Worm (Caenorhabditis elegans) whole organism, L4 larva: ENCODE measurements around the gene hrg-5.

Source experiments
- F10B5.3 ChIP-seq: sonication (generic microtip); optimal IDR thresholded peaks from 2 replicates; lab custom pipeline; 2016; ENCODE audit warnings: mild to moderate bottlenecking, missing genetic modification characterization, missing compliant biosample characterization
- F37D6.2 ChIP-seq: sonication (generic microtip); optimal IDR thresholded peaks from 2 replicates; lab custom pipeline; 2016; ENCODE audit warnings: mild to moderate bottlenecking, missing genetic modification characterization, missing compliant biosample characterization
- T20F7.1 ChIP-seq: fragments of 200-800 bp; sonication (Bioruptor generic); optimal IDR thresholded peaks from 2 replicates; lab custom pipeline; 2018; ENCODE audit warnings: mild to moderate bottlenecking, missing genetic modification characterization, missing compliant biosample characterization
- T26A8.4 ChIP-seq: fragments of 200-800 bp; sonication (Bioruptor generic); IDR thresholded peaks from 2 replicates; pipeline ENCODE4 v1.3.6; 2022; ENCODE audit warnings: missing genetic modification characterization, missing compliant biosample characterization
- Y105C5A.15 ChIP-seq: fragments of 200-800 bp; sonication (Bioruptor generic); IDR thresholded peaks from 2 replicates; pipeline ENCODE4 v1.3.6; 2022; ENCODE audit warnings: missing genetic modification characterization, missing compliant biosample characterization
- ZK337.2 ChIP-seq: fragments of 200-800 bp; sonication (Bioruptor generic); IDR thresholded peaks from 2 replicates; pipeline ENCODE4 v1.3.6; 2022; ENCODE audit warnings: missing genetic modification reagents, missing genetic modification characterization, missing compliant biosample characterization
- ZK546.5 ChIP-seq, 2 experiments: sonication (generic microtip); optimal IDR thresholded peaks; 2 replicates each; lab custom pipeline; 2017; ENCODE audit warnings: missing biosample characterization in 2 of 2, missing genetic modification characterization in 2 of 2
- aha-1 ChIP-seq: fragments of 150-350 bp; peaks from one replicate; lab custom pipeline; 2014; ENCODE audit warnings: missing biosample characterization, missing genetic modification characterization
- aly-2 ChIP-seq: sonication (generic microtip); optimal IDR thresholded peaks from 2 replicates; lab custom pipeline; 2018; ENCODE audit warnings: missing biosample characterization, missing genetic modification characterization
- ama-1 ChIP-seq: fragments of 150-350 bp; optimal IDR thresholded peaks from 2 replicates; lab custom pipeline; 2014; ENCODE audit warnings: inconsistent platforms, mixed read lengths
- attf-4 ChIP-seq: sonication (generic microtip); optimal IDR thresholded peaks from 3 replicates; lab custom pipeline; 2017; ENCODE audit warnings: missing biosample characterization, missing genetic modification characterization
- ceh-20 ChIP-seq: fragments of 200-800 bp; sonication (Bioruptor generic); IDR thresholded peaks from 2 replicates; pipeline ENCODE4 v1.3.6; 2022; ENCODE audit warnings: missing genetic modification reagents, missing genetic modification characterization, missing compliant biosample characterization
- ceh-32 ChIP-seq: sonication (generic microtip); optimal IDR thresholded peaks from 2 replicates; lab custom pipeline; 2016; ENCODE audit warnings: mild to moderate bottlenecking, missing genetic modification characterization, missing compliant biosample characterization; ENCODE audit not compliant: poor library complexity
- ceh-82 ChIP-seq: sonication (generic microtip); optimal IDR thresholded peaks from 2 replicates; lab custom pipeline; 2017; ENCODE audit warnings: missing biosample characterization, missing genetic modification characterization
- ces-1 ChIP-seq: fragments of 150-350 bp; sonication (generic microtip); optimal IDR thresholded peaks from 4 replicates; lab custom pipeline; 2014; ENCODE audit warnings: missing biosample characterization, missing genetic modification reagents, missing genetic modification characterization
- daf-16 ChIP-seq, 3 experiments: sonication (generic microtip); optimal IDR thresholded peaks; 2 replicates each; lab custom pipeline; 2016 to 2017; ENCODE audit warnings: missing genetic modification characterization in 3 of 3, missing genetic modification reagents in 3 of 3, mild to moderate bottlenecking in 2 of 3, missing compliant biosample characterization in 2 of 3, missing biosample characterization in 1 of 3, moderate library complexity in 1 of 3
- daf-19 ChIP-seq: fragments of 200-800 bp; sonication (Bioruptor generic); conservative IDR thresholded peaks from 2 replicates; pipeline ENCODE4 v1.3.6; 2022; ENCODE audit warnings: missing genetic modification characterization, missing compliant biosample characterization
- daf-8 ChIP-seq: fragments of 200-800 bp; sonication (Bioruptor generic); IDR thresholded peaks from 2 replicates; pipeline ENCODE4 v1.3.6; 2022; ENCODE audit warnings: missing genetic modification characterization, missing compliant biosample characterization
- dmd-6 ChIP-seq: fragments of 200-800 bp; sonication (Bioruptor generic); IDR thresholded peaks from 2 replicates; pipeline ENCODE4 v1.3.6; 2022; ENCODE audit warnings: missing genetic modification reagents, missing genetic modification characterization, missing compliant biosample characterization
- dmd-8 ChIP-seq: fragments of 200-800 bp; sonication (Bioruptor generic); IDR thresholded peaks from 2 replicates; pipeline ENCODE4 v1.3.6; 2022; ENCODE audit warnings: missing genetic modification characterization, missing compliant biosample characterization
- dmd-9 ChIP-seq: fragments of 200-800 bp; sonication (Bioruptor generic); IDR thresholded peaks from 2 replicates; pipeline ENCODE4 v1.3.6; 2022; ENCODE audit warnings: missing genetic modification reagents, missing genetic modification characterization, missing compliant biosample characterization
- egl-43 ChIP-seq: fragments of 200-800 bp; sonication (Bioruptor generic); IDR thresholded peaks from 2 replicates; pipeline ENCODE4 v1.3.6; 2022; ENCODE audit warnings: missing genetic modification reagents, missing genetic modification characterization, missing compliant biosample characterization
- fkh-10 ChIP-seq: fragments of 150-350 bp; optimal IDR thresholded peaks from 2 replicates; lab custom pipeline; 2014; ENCODE audit warnings: missing biosample characterization, missing genetic modification reagents, missing genetic modification characterization
- hlh-11 ChIP-seq: fragments of 200-800 bp; sonication (Bioruptor generic); optimal IDR thresholded peaks from 2 replicates; lab custom pipeline; 2018; ENCODE audit warnings: mild to moderate bottlenecking, missing genetic modification characterization, missing compliant biosample characterization
- hlh-30 ChIP-seq: sonication (generic microtip); optimal IDR thresholded peaks from 2 replicates; lab custom pipeline; 2017; ENCODE audit warnings: antibody characterized with exemption, mild to moderate bottlenecking, missing genetic modification characterization, missing compliant biosample characterization; ENCODE audit not compliant: insufficient read depth
- hmg-1.1 ChIP-seq: fragments of 200-800 bp; sonication (Bioruptor generic); IDR thresholded peaks from 2 replicates; pipeline ENCODE4 v1.3.6; 2022; ENCODE audit warnings: missing genetic modification reagents, missing genetic modification characterization, missing compliant biosample characterization
- lim-7 ChIP-seq: fragments of 200-800 bp; sonication (Bioruptor generic); IDR thresholded peaks from 2 replicates; pipeline ENCODE4 v1.3.6; 2022; ENCODE audit warnings: missing genetic modification characterization, missing compliant biosample characterization
- lin-13 ChIP-seq: fragments of 150-350 bp; optimal IDR thresholded peaks from 2 replicates; lab custom pipeline; 2014; ENCODE audit warnings: missing biosample characterization, missing genetic modification reagents, missing genetic modification characterization
- lin-39 ChIP-seq: fragments of 150-350 bp; optimal IDR thresholded peaks from 2 replicates; lab custom pipeline; 2014; ENCODE audit warnings: missing biosample characterization, missing genetic modification reagents, missing genetic modification characterization
- lir-3 ChIP-seq: sonication (generic microtip); optimal IDR thresholded peaks from 2 replicates; lab custom pipeline; 2016; ENCODE audit warnings: mild to moderate bottlenecking, missing genetic modification characterization, missing compliant biosample characterization
- lsy-2 ChIP-seq, 2 experiments: fragments of 150-350 bp in 1 of 2; sonication (generic microtip) in 1 of 2; optimal IDR thresholded peaks; 2 replicates each; lab custom pipeline; 2014 to 2017; ENCODE audit warnings: missing biosample characterization in 2 of 2, missing genetic modification characterization in 2 of 2
- madf-5 ChIP-seq, 2 experiments: fragments of 200-800 bp; sonication (Bioruptor generic); IDR thresholded peaks; 2 replicates each; pipeline ENCODE4 v1.3.6; 2022; ENCODE audit warnings: missing compliant biosample characterization in 2 of 2, missing genetic modification characterization in 2 of 2
- mdl-1 ChIP-seq, 2 experiments: fragments of 150-350 bp in 1 of 2; sonication (generic microtip) in 1 of 2; optimal IDR thresholded peaks; 2 replicates each; lab custom pipeline; 2014 to 2017; ENCODE audit warnings: missing biosample characterization in 2 of 2, missing genetic modification characterization in 2 of 2
- mdt-29 ChIP-seq: fragments of 200-800 bp; sonication (Bioruptor generic); IDR thresholded peaks from 2 replicates; pipeline ENCODE4 v1.3.6; 2022; ENCODE audit warnings: missing genetic modification reagents, missing genetic modification characterization, missing compliant biosample characterization
- mxl-2 ChIP-seq: fragments of 200-800 bp; sonication (Bioruptor generic); conservative IDR thresholded peaks from 2 replicates; pipeline ENCODE4 v1.3.6; 2022; ENCODE audit warnings: missing genetic modification reagents, missing genetic modification characterization, missing compliant biosample characterization
- mxl-3 ChIP-seq: fragments of 200-800 bp; sonication (Bioruptor generic); optimal IDR thresholded peaks from 2 replicates; lab custom pipeline; 2018; ENCODE audit warnings: mild to moderate bottlenecking, missing genetic modification characterization, missing compliant biosample characterization
- nhr-11 ChIP-seq: fragments of 150-350 bp; optimal IDR thresholded peaks from 2 replicates; lab custom pipeline; 2014; ENCODE audit warnings: missing biosample characterization, missing genetic modification characterization
- nhr-111 ChIP-seq: fragments of 200-800 bp; sonication (Bioruptor generic); optimal IDR thresholded peaks from 2 replicates; lab custom pipeline; 2018; ENCODE audit warnings: mild to moderate bottlenecking, missing genetic modification characterization, missing compliant biosample characterization
- nhr-237 ChIP-seq: sonication (generic microtip); optimal IDR thresholded peaks from 2 replicates; lab custom pipeline; 2017; ENCODE audit warnings: missing biosample characterization, missing genetic modification characterization
- nhr-25 ChIP-seq: sonication (generic microtip); optimal IDR thresholded peaks from 2 replicates; lab custom pipeline; 2017; ENCODE audit warnings: missing genetic modification characterization, mild to moderate bottlenecking, missing compliant biosample characterization, antibody characterized with exemption, moderate library complexity, borderline replicate concordance; ENCODE audit not compliant: insufficient read depth
- nhr-48 ChIP-seq: sonication (generic microtip); optimal IDR thresholded peaks from 2 replicates; lab custom pipeline; 2016; ENCODE audit warnings: mild to moderate bottlenecking, missing genetic modification characterization, missing compliant biosample characterization
- nhr-6 ChIP-seq: fragments of 150-350 bp; optimal IDR thresholded peaks from 2 replicates; lab custom pipeline; 2014; ENCODE audit warnings: missing biosample characterization, missing genetic modification characterization
- nhr-76 ChIP-seq: fragments of 150-350 bp; optimal IDR thresholded peaks from 2 replicates; lab custom pipeline; 2014; ENCODE audit warnings: missing biosample characterization, missing genetic modification characterization
- php-3 ChIP-seq: fragments of 200-800 bp; sonication (Bioruptor generic); IDR thresholded peaks from 2 replicates; pipeline ENCODE4 v1.3.6; 2022; ENCODE audit warnings: missing genetic modification reagents, missing genetic modification characterization, missing compliant biosample characterization
- rbr-2 ChIP-seq: sonication (generic microtip); optimal IDR thresholded peaks from 2 replicates; lab custom pipeline; 2016; ENCODE audit warnings: missing genotype, missing genetic modification characterization, missing compliant biosample characterization
- set-16 ChIP-seq: fragments of 200-800 bp; sonication (Bioruptor generic); IDR thresholded peaks from 2 replicates; pipeline ENCODE4 v1.3.6; 2022; ENCODE audit warnings: missing genetic modification reagents, missing genetic modification characterization, missing compliant biosample characterization
- skn-1 ChIP-seq: fragments of 150-350 bp; optimal IDR thresholded peaks from 2 replicates; lab custom pipeline; 2014; ENCODE audit warnings: missing biosample characterization, missing genetic modification characterization
- snpc-4 ChIP-seq: fragments of 150-350 bp; optimal IDR thresholded peaks from 2 replicates; lab custom pipeline; 2014; ENCODE audit warnings: missing biosample characterization, missing genetic modification characterization
- tra-1 ChIP-seq: fragments of 200-800 bp; sonication (Bioruptor generic); IDR thresholded peaks from 2 replicates; pipeline ENCODE4 v1.3.6; 2022; ENCODE audit warnings: missing genetic modification reagents, missing genetic modification characterization, missing compliant biosample characterization
- unc-39 ChIP-seq: sonication (generic microtip); optimal IDR thresholded peaks from 2 replicates; lab custom pipeline; 2017; ENCODE audit warnings: missing biosample characterization, missing genetic modification characterization
- zag-1 ChIP-seq: fragments of 150-350 bp; optimal IDR thresholded peaks from 2 replicates; lab custom pipeline; 2014; ENCODE audit warnings: missing biosample characterization, missing genetic modification characterization
- zip-11 ChIP-seq: fragments of 200-800 bp; sonication (Bioruptor generic); IDR thresholded peaks from 2 replicates; pipeline ENCODE4 v1.3.6; 2022; ENCODE audit warnings: missing genetic modification characterization, missing compliant biosample characterization

Gene hrg-5

ce11 chrIV:11027560-11027959, 1.7 kb downstream of the hrg-5 start (continued):
- TF ChIP-seq T20F7.1 (GFP tag; lab: Kevin White, UChicago) (peak; percentile 71), nhr-111 (GFP tag; lab: Kevin White, UChicago) (no peak), ceh-20 (no peak), nhr-11 (peak; percentile 91), tra-1 (GFP tag; lab: Robert Waterston, UW) (0 out of 2 replicates have a peak, but pooled peaks have one; percentile 39), lir-3 (tag; lab: Kevin White, UChicago) (no peak), rbr-2 (peak; percentile 82), hmg-1.1 (GFP tag; lab: Robert Waterston, UW) (peak; percentile 71), ZK546.5 (tag; optimal IDR thresholded peaks at IDR 0.05; lab: Kevin White, UChicago) (peak in 1 of 2 experiments; percentile 34), ceh-32 (tag; lab: Kevin White, UChicago) (no peak), nhr-76 (tag; lab: Kevin White, UChicago) (no peak), zip-11 (GFP tag; lab: Robert Waterston, UW) (no peak), ces-1 (GFP tag; lab: Kevin White, UChicago) (no peak), daf-16 (GFP tag; optimal IDR thresholded peaks at IDR 0.05; lab: Kevin White, UChicago) (peak; percentile 53 to 55), daf-16 (tag; optimal IDR thresholded peaks at IDR 0.05; lab: Kevin White, UChicago) (peak; percentile 85), hlh-30 (tag; lab: Kevin White, UChicago) (peak; percentile 71), unc-39 (tag; lab: Kevin White, UChicago) (no peak), lsy-2 (tag; optimal IDR thresholded peaks at IDR 0.05; lab: Kevin White, UChicago) (peak; percentile 61 to 90), egl-43 (GFP tag; lab: Robert Waterston, UW) (no peak), dmd-8 (no peak), nhr-237 (tag; lab: Kevin White, UChicago) (no peak), aha-1 (tag; lab: Kevin White, UChicago) (peak; percentile 98), ceh-82 (tag; lab: Kevin White, UChicago) (no peak), madf-5 (GFP tag; IDR thresholded peaks at IDR 0.05; lab: Robert Waterston, UW) (no peak), daf-8 (no peak), dmd-6 (GFP tag; lab: Robert Waterston, UW) (peak; percentile 88), hlh-11 (peak; percentile 94), T26A8.4 (peak; percentile 74), nhr-25 (tag; lab: Kevin White, UChicago) (peak; percentile 75), nhr-6 (tag; lab: Kevin White, UChicago) (peak; percentile 91), daf-19 (GFP tag; lab: Robert Waterston, UW) (no peak), dmd-9 (GFP tag; lab: Robert Waterston, UW) (no peak), lin-13 (peak; percentile 69), F10B5.3 (tag; lab: Kevin White, UChicago) (no peak), mdl-1 (tag; optimal IDR thresholded peaks at IDR 0.05; lab: Kevin White, UChicago) (peak in 1 of 2 experiments; percentile 74), zag-1 (tag; lab: Kevin White, UChicago) (peak; percentile 52), F37D6.2 (tag; lab: Kevin White, UChicago) (peak; percentile 46), mxl-3 (peak; percentile 48)

- TF ChIP-seq fkh-10 (GFP tag; lab: Kevin White, UChicago) (peak; percentile 32), php-3 (GFP tag; lab: Robert Waterston, UW) (no peak), nhr-76 (tag; lab: Kevin White, UChicago) (no peak), lim-7 (GFP tag; lab: Robert Waterston, UW) (peak; percentile 52; the same call in 1 of the 2 replicates), ZK337.2 (GFP tag; lab: Robert Waterston, UW) (no peak), tra-1 (GFP tag; lab: Robert Waterston, UW) (peak; percentile 29; the same call in 1 of the 2 replicates), hmg-1.1 (GFP tag; lab: Robert Waterston, UW) (peak; percentile 14; the same call in 1 of the 2 replicates), aly-2 (tag; lab: Kevin White, UChicago) (no peak), ama-1 (no peak), nhr-48 (tag; lab: Kevin White, UChicago) (no peak), lir-3 (tag; lab: Kevin White, UChicago) (no peak), set-16 (GFP tag; lab: Robert Waterston, UW) (no peak), lsy-2 (tag; optimal IDR thresholded peaks at IDR 0.05; lab: Kevin White, UChicago) (peak in 1 of 2 experiments; percentile 45), lin-39 (tag; lab: Kevin White, UChicago) (no peak), mxl-2 (no peak), Y105C5A.15 (GFP tag; lab: Robert Waterston, UW) (no peak), skn-1 (no peak), snpc-4 (tag; lab: Kevin White, UChicago) (no peak), mdt-29 (GFP tag; lab: Robert Waterston, UW) (no peak), attf-4 (tag; lab: Kevin White, UChicago) (no peak), daf-8 (no peak)
These were observed 2.6 kb downstream of the hrg-5 start for ce11 chrIV:11026648-11027047.
